Worm (Caenorhabditis elegans): ENCODE results near the gene chil-26.

The chil-26 gene

DNA sequence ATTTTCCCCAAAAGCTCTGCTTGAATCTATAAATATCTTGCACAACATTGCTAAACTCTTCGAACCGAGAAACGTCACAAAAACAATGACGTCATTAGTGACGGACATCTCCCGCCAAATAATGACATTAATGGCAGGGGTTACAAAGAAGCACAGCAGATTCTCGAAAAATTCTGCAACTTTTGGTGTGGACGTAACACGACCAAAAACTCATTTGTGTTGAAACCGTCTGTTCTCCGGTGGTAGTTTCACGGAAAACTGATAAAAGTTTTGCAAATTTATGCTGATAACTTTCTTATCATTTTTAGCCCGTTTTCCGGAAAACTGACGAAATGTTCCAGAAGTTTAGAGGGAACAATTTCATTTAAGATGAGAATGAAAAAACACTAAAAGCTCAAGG is 23.7 kb downstream of the chil-26 start (continued):
- TF ChIP-seq lsy-27 (tag; optimal IDR thresholded peaks at IDR 0.05; ENCODE audit: borderline replicate concordance, insufficient read depth): no peak
- no peak for TF ChIP-seq ceh-100 (GFP tag; IDR thresholded peaks at IDR 0.05)
- no peak for TF ChIP-seq dpff-1 (tag; optimal IDR thresholded peaks at IDR 0.05)
- no peak for TF ChIP-seq Y53F4B.3 (GFP tag; IDR thresholded peaks at IDR 0.05)

DNA sequence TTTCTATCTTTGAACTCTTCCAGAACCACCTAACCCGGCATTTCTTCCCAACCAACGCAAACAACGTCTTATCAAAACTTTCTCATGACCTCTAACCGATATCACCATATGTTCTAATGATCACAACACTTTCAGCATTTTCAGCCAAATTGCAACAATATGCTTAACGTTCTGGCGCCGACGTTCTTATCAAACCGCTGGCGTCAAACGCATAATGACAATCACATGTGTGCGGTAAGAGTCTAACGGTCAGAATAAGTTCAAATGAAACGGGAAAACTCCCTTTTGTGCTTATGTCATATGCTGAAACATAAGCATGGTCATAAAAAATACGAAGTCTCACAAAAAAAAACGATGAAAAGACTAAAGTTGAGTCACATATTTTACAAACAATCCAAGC is 26.1 kb downstream of the chil-26 start:
- TF ChIP-seq F39B2.1 (GFP tag; IDR thresholded peaks at IDR 0.05) (no peak), attf-3 (GFP tag; conservative IDR thresholded peaks at IDR 0.05) (no peak), sea-2 (GFP tag; IDR thresholded peaks at IDR 0.05) (no peak), tbp1 (GFP tag; optimal IDR thresholded peaks at IDR 0.05) (peak; percentile 23), F33H1.4 (GFP tag; IDR thresholded peaks at IDR 0.05) (no peak), nhr-179 (tag; optimal IDR thresholded peaks at IDR 0.05) (no peak), Y67H2A.10 (GFP tag; conservative IDR thresholded peaks at IDR 0.05) (no peak), rcor-1 (GFP tag; IDR thresholded peaks at IDR 0.05) (no peak), F57C9.4 (tag; optimal IDR thresholded peaks at IDR 0.05) (no peak), akir-1 (GFP tag; optimal IDR thresholded peaks at IDR 0.05) (no peak), B0261.1 (tag; optimal IDR thresholded peaks at IDR 0.05) (no peak), nhr-80 (tag; optimal IDR thresholded peaks at IDR 0.05) (peak; percentile 95), F37B4.10 (GFP tag; IDR thresholded peaks at IDR 0.05) (no peak), mxl-1 (tag; optimal IDR thresholded peaks at IDR 0.05) (no peak), dox-1 (GFP tag; IDR thresholded peaks at IDR 0.05) (no peak), ceh-91 (GFP tag; IDR thresholded peaks at IDR 0.05) (no peak), F52B5.7 (tag; optimal IDR thresholded peaks at IDR 0.05) (no peak), madf-8 (GFP tag; conservative IDR thresholded peaks at IDR 0.05) (no peak), unc-130 (GFP tag; optimal IDR thresholded peaks at IDR 0.05) (no peak), lin-35 (GFP tag; optimal IDR thresholded peaks at IDR 0.05) (no peak), somi-1 (GFP tag; optimal IDR thresholded peaks at IDR 0.05) (no peak), him-1 (tag; optimal IDR thresholded peaks at IDR 0.05) (no peak), B0035.1 (tag; optimal IDR thresholded peaks at IDR 0.05) (no peak), attf-5 (GFP tag; optimal IDR thresholded peaks at IDR 0.05) (no peak), zim-3 (tag; optimal IDR thresholded peaks at IDR 0.05) (no peak), attf-6 (GFP tag; IDR thresholded peaks at IDR 0.05) (no peak), pha-4 (tag; optimal IDR thresholded peaks at IDR 0.05) (peak; percentile 78), sptf-2 (GFP tag; optimal IDR thresholded peaks at IDR 0.05) (no peak), dpff-1 (tag; optimal IDR thresholded peaks at IDR 0.05) (no peak), repo-1 (tag; optimal IDR thresholded peaks at IDR 0.05) (no peak), T07F8.4 (tag; optimal IDR thresholded peaks at IDR 0.05) (no peak), aptf-2 (GFP tag; conservative IDR thresholded peaks at IDR 0.05) (no peak), mes-4 (tag; optimal IDR thresholded peaks at IDR 0.05) (no peak), lsl-1 (GFP tag; optimal IDR thresholded peaks at IDR 0.05) (no peak), Y95B8A.8 (GFP tag; IDR thresholded peaks at IDR 0.05) (peak; percentile 69; the same call in 1 of the 2 replicates), Y53G8AR.9 (GFP tag; conservative IDR thresholded peaks at IDR 0.05) (no peak), ztf-22 (GFP tag; optimal IDR thresholded peaks at IDR 0.05) (peak; percentile 56), hlh-26 (GFP tag; conservative IDR thresholded peaks at IDR 0.05) (no peak), rpc-1 (optimal IDR thresholded peaks at IDR 0.05) (no peak), rpc-1 (tag; optimal IDR thresholded peaks at IDR 0.05) (no peak), F23B12.7 (tag; optimal IDR thresholded peaks at IDR 0.05; ENCODE audit: insufficient read depth) (no peak), unc-62 (GFP tag; optimal IDR thresholded peaks at IDR 0.05) (no peak), lsy-27 (tag; optimal IDR thresholded peaks at IDR 0.05; ENCODE audit: borderline replicate concordance, insufficient read depth) (no peak), atf-7 (tag; optimal IDR thresholded peaks at IDR 0.05) (peak; percentile 84), sdz-38 (tag; optimal IDR thresholded peaks at IDR 0.05) (no peak), nhr-90 (tag; optimal IDR thresholded peaks at IDR 0.05) (peak; percentile 43), F57A8.1 (GFP tag; optimal IDR thresholded peaks at IDR 0.05) (no peak)
